Worm (Caenorhabditis elegans): Measurements from ENCODE around the gene mps-4.

mps-4 gene

ce11 chrIII:8278801-8279200 lies 7.2 kb upstream of the mps-4 start, which contains the start of gene mig-10:
mig-10 (plus strand) TSS chrIII:8279101.
- TF ChIP-seq snpc-3.4 (tag; optimal IDR thresholded peaks at IDR 0.05) (no peak), akir-1 (GFP tag; optimal IDR thresholded peaks at IDR 0.05) (no peak), snpc-4 (GFP tag; optimal IDR thresholded peaks at IDR 0.05) (no peak), snpc-4 (tag; optimal IDR thresholded peaks at IDR 0.05) (no peak), atf-7 (tag; optimal IDR thresholded peaks at IDR 0.05) (no peak), F52B5.7 (tag; optimal IDR thresholded peaks at IDR 0.05) (no peak), hlh-12 (tag; optimal IDR thresholded peaks at IDR 0.05) (no peak), nfyb-1 (GFP tag; IDR thresholded peaks at IDR 0.05) (no peak), C17E4.6 (GFP tag; IDR thresholded peaks at IDR 0.05) (no peak), madf-10 (tag; optimal IDR thresholded peaks at IDR 0.05) (no peak), ztf-6 (GFP tag; IDR thresholded peaks at IDR 0.05) (no peak), fkh-3 (tag; optimal IDR thresholded peaks at IDR 0.05) (no peak), T07F8.4 (tag; optimal IDR thresholded peaks at IDR 0.05) (no peak), F57A8.1 (GFP tag; optimal IDR thresholded peaks at IDR 0.05) (no peak), Y95B8A.8 (GFP tag; IDR thresholded peaks at IDR 0.05) (no peak), repo-1 (tag; optimal IDR thresholded peaks at IDR 0.05) (no peak), B0019.2 (GFP tag; conservative IDR thresholded peaks at IDR 0.05) (no peak), mes-4 (tag; optimal IDR thresholded peaks at IDR 0.05) (no peak), lsy-27 (tag; optimal IDR thresholded peaks at IDR 0.05; ENCODE audit: borderline replicate concordance, insufficient read depth) (no peak), ceh-91 (GFP tag; IDR thresholded peaks at IDR 0.05) (no peak), ztf-3 (GFP tag; optimal IDR thresholded peaks at IDR 0.05) (no peak)

DNA sequence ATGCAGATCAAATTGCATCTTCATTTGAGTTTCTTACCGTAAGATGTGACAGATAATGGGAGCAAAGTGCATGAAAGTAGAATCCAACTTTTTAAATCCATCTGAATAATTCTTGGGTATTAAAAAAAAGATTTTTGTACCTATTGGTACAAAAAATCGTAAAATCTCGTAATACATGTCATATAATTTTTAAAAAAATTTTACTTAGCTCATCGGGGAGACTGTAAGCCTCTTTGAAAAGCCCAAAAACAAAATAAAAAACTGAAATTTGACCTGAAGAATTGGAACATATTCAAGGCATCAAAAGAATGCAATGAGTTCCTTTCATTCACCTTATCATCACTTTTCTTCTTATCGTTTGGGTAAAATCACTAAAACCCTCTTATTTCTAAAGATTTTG lies 4.3 kb upstream of the mps-4 start, which contains the start of gene clec-160:
Gene clec-160 (minus strand): TSS at position 101 of the 400 bp plus-strand sequence.
- no peak for TF ChIP-seq mxl-1 (tag; optimal IDR thresholded peaks at IDR 0.05)

DNA sequence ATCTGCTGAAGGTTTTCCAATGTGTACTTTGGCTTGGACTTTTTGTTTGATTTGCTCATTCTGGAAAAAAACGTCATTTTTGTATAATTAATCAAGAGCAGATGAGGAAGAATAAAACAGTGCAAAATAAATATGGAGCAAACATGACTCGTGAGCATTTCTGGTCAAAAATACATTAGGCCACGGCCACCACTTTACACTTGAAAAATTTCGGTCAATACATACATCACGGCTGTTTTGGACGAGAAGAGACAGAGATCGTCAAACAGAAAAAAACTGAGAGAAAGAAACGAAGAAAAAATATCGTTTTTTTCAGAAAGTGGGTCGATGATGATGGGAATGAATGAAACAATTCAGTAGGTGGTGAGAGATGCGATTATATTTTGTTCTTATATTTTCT lies 3.3 kb downstream of the mps-4 start, which contains the start of the genes F09G8.7 and crn-7:
Gene F09G8.7 (minus strand): TSS at position 60 of the 400 bp plus-strand sequence.
Gene crn-7 (plus strand): TSS at position 236 of the 400 bp plus-strand sequence.
- TF ChIP-seq nhr-80 (tag; optimal IDR thresholded peaks at IDR 0.05) (peak; percentile 53), F23B12.7 (tag; optimal IDR thresholded peaks at IDR 0.05; ENCODE audit: insufficient read depth) (peak; percentile 29), attf-5 (GFP tag; optimal IDR thresholded peaks at IDR 0.05) (peak; percentile 44), mcd-1 (GFP tag; IDR thresholded peaks at IDR 0.05) (0 out of 2 replicates have a peak, but pooled peaks have one; percentile 21), dox-1 (GFP tag; IDR thresholded peaks at IDR 0.05) (peak; percentile 35; the same call in 1 of the 2 replicates), die-1 (tag; optimal IDR thresholded peaks at IDR 0.05) (no peak), ztf-28 (GFP tag; IDR thresholded peaks at IDR 0.05) (no peak)

ce11 chrIII:8265753-8266152 lies 5.8 kb downstream of the mps-4 start, which contains the start of gene mrps-9:
mrps-9 (plus strand) TSS chrIII:8266062.
- TF ChIP-seq lir-1 (GFP tag; conservative IDR thresholded peaks at IDR 0.05) (no peak), unc-130 (GFP tag; optimal IDR thresholded peaks at IDR 0.05) (no peak), mcd-1 (GFP tag; IDR thresholded peaks at IDR 0.05) (peak; percentile 86)

DNA sequence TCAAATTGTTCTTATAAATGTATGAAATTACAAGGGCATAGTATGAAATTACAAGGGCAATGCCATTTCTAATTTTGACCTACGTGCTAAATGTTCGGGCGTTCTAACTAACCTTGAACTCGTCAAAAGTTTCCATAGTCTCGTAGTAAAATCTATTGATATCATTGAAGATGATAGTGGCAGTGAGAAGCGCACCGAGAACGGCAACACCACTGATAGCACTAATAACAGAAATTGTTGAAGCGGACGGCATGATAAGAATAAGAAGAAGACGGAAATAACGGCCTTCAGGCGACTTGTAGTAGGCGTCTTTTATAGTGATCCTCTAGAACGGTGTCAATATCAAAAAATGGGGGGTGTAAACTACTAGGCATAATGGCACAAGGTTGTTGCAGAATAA lies 8.2 kb downstream of the mps-4 start, which contains the start of gene col-91:
Gene col-91 (minus strand): TSS at position 288 of the 400 bp plus-strand sequence.
- TF ChIP-seq Y53F4B.3 (GFP tag; IDR thresholded peaks at IDR 0.05) (no peak), ztf-26 (tag; optimal IDR thresholded peaks at IDR 0.05) (no peak), egl-18 (GFP tag; IDR thresholded peaks at IDR 0.05) (no peak), ztf-3 (GFP tag; optimal IDR thresholded peaks at IDR 0.05) (no peak), bed-2 (GFP tag; IDR thresholded peaks at IDR 0.05) (no peak), snpc-1.1 (tag; optimal IDR thresholded peaks at IDR 0.05; ENCODE audit: insufficient read depth) (no peak), ZK185.1 (tag; optimal IDR thresholded peaks at IDR 0.05; ENCODE audit: poor library complexity, severe bottlenecking) (no peak), F37B4.10 (GFP tag; IDR thresholded peaks at IDR 0.05) (no peak), hrde-1 (tag; optimal IDR thresholded peaks at IDR 0.05; ENCODE audit: borderline replicate concordance) (no peak), gei-17 (GFP tag; optimal IDR thresholded peaks at IDR 0.05) (no peak), die-1 (tag; optimal IDR thresholded peaks at IDR 0.05) (no peak), nhr-90 (tag; optimal IDR thresholded peaks at IDR 0.05) (no peak), snpc-4 (GFP tag; optimal IDR thresholded peaks at IDR 0.05) (no peak), snpc-4 (tag; optimal IDR thresholded peaks at IDR 0.05) (no peak), dox-1 (GFP tag; IDR thresholded peaks at IDR 0.05) (no peak), ekl-4 (GFP tag; IDR thresholded peaks at IDR 0.05) (no peak)
